Worm (Caenorhabditis elegans): ENCODE data around the gene micu-1.

ce11 chrIV:13327064-13327463, 29.3 kb downstream of the micu-1 start:
- no peak for TF ChIP-seq lin-13 (tag; optimal IDR thresholded peaks at IDR 0.05)
- no peak for TF ChIP-seq unc-62 (GFP tag; optimal IDR thresholded peaks at IDR 0.05)
- TF ChIP-seq drap-1 (GFP tag; optimal IDR thresholded peaks at IDR 0.05), result no peak
- TF ChIP-seq elt-3 (tag; optimal IDR thresholded peaks at IDR 0.05), result no peak
- TF ChIP-seq ztf-11 (tag; optimal IDR thresholded peaks at IDR 0.05), result no peak
- TF ChIP-seq ham-2 (GFP tag; optimal IDR thresholded peaks at IDR 0.05), result no peak
- TF ChIP-seq pha-4 (tag; optimal IDR thresholded peaks at IDR 0.05), result no peak
- no peak for TF ChIP-seq ces-1 (GFP tag; optimal IDR thresholded peaks at IDR 0.05)
- TF ChIP-seq nhr-12 (tag; optimal IDR thresholded peaks at IDR 0.05), result no peak
- TF ChIP-seq hlh-1 (tag; optimal IDR thresholded peaks at IDR 0.05), result no peak
